Worm (Caenorhabditis elegans) whole organism, dauer: Measurements from ENCODE around the gene ZK1055.6.

Experiments
- unc-62 ChIP-seq: sonication (generic microtip); optimal IDR thresholded peaks from 2 replicates; lab custom pipeline; 2017; ENCODE audit warnings: missing biosample characterization, missing genetic modification reagents, missing genetic modification characterization

Gene ZK1055.6

DNA sequence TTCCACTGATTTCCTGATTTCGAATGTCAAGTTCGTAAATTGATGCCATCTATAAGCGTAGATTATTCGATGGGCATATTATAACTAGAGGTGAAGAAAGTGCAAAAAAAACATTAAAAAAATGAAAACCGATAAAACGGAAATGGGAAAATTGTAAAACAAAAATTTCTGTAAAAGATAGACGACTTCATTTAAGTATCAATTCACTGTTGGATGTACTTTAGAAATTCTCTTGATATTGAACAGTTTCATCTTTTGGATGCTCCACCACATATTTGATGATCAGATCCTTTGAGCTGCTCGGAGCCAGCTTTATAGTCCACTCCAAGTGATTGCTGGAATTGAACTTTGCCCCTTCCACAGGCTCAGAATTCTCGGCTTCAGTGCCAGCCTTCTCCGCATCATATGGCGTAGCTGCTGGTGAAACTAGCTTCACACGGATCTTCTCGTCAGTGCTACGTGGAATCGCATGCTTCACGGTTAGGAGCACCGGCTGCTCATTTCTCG is at the start of gene ZK1055.6:
Gene ZK1055.6 (minus strand): TSS at position 51 of the 507 bp plus-strand sequence.
- no peak for TF ChIP-seq unc-62 (GFP tag; lab: Kevin White, UChicago)

- TF ChIP-seq unc-62 (GFP tag; lab: Kevin White, UChicago) = no peak
Measured at ce11 chrV:6652051-6652450, 49.6 kb upstream of the ZK1055.6 start, which contains the start of gene T10H9.8. Gene T10H9.8, plus strand, starts transcription at chrV:6652351.

DNA sequence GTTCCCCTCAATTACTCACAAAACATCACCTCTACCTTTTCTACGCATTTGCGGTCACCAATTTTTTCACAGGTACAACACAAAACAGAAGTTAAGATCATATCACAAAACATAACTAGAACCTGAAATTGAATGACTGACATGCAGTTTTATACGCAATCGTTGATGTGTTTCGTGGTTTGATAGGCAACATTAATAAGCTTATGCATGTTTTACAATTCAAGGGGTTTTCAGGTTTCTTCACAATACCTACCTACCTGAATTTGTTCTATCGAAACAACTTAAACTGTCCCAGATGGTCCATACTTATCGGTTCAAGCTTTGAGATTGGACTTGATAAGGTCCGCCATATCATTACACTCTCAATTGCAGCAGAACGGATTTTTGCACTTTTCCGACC is 48.1 kb upstream of the ZK1055.6 start:
- no peak for TF ChIP-seq unc-62 (GFP tag; lab: Kevin White, UChicago)

DNA sequence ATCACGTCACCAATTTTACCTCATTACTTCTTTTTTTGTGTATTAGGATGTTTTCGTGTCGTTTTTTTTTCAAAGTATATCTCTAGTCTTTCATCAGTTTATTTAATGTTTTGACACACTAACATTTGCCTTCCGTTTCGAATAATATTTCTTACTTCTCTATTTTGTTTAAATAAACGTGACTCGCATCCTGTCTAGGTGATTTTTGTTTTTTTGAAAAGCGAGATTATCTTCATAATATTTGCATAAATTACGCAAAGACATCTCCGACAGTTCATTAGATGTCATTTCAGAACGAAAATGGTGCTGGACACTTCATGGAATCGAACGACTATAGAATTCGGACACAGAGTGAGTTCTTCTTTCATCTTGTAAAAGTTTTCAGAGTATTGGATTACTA is 46.9 kb upstream of the ZK1055.6 start, which contains the start of gene T10H9.1:
Gene T10H9.1 (plus strand): TSS at position 301 of the 400 bp plus-strand sequence.
- TF ChIP-seq unc-62 (GFP tag; lab: Kevin White, UChicago) = no peak

ce11 chrV:6645810-6646209 is 43.4 kb upstream of the ZK1055.6 start:
- no peak for TF ChIP-seq unc-62 (GFP tag; lab: Kevin White, UChicago)

- no peak for TF ChIP-seq unc-62 (GFP tag; lab: Kevin White, UChicago)
Measured at ce11 chrV:6632925-6633324, 30.5 kb upstream of the ZK1055.6 start, which contains the start of gene scd-2. Gene scd-2, plus strand, starts transcription at chrV:6633225.

DNA sequence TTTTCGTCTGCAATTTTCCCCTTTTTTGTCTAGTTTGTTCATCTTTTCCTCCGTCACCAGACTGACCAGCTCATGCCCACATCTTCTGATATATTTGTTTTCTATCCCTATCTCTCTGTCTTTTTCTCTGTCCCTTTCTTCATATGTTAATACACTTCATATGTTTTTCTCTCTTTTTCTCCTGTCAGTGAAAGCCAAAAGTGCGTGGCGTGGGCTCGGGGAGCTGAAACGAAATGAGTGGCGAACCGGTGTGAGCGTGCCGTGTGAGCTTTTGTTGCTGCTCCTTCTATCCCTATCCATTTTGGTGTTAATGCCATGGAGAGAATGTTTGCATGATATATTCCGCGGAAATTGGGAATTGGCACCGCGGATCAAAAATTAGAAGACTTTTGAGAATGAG is 29.5 kb upstream of the ZK1055.6 start:
- TF ChIP-seq unc-62 (GFP tag; lab: Kevin White, UChicago) = no peak

ce11 chrV:6630769-6631168 is 28.4 kb upstream of the ZK1055.6 start:
- no peak for TF ChIP-seq unc-62 (GFP tag; lab: Kevin White, UChicago)

DNA sequence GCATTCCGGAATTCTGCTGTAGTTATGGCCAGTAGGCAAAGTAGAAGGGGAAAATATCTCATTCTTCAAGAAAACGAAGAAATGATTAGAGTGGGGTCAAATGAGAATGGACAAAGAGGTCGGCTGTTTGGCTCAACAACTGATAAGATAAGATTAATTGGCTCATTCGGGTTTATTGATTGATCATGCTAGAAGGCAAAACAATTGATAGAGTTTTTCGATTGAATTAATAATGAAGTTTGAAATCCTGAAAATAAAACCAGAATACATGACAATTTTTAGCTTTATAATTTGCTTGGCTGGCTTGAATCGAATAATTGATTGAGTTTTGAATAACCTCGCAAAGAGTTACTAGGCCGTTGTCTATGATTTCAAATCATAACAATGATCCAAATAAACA is 23.8 kb upstream of the ZK1055.6 start, which contains the start of gene ppt-1:
Gene ppt-1 (minus strand): TSS at position 101 of the 400 bp plus-strand sequence.
- TF ChIP-seq unc-62 (GFP tag; lab: Kevin White, UChicago) = no peak

ce11 chrV:6621894-6622293 is 19.5 kb upstream of the ZK1055.6 start, which contains the start of gene nhr-37:
Gene nhr-37, plus strand, starts transcription at chrV:6622194.
- no peak for TF ChIP-seq unc-62 (GFP tag; lab: Kevin White, UChicago)

DNA sequence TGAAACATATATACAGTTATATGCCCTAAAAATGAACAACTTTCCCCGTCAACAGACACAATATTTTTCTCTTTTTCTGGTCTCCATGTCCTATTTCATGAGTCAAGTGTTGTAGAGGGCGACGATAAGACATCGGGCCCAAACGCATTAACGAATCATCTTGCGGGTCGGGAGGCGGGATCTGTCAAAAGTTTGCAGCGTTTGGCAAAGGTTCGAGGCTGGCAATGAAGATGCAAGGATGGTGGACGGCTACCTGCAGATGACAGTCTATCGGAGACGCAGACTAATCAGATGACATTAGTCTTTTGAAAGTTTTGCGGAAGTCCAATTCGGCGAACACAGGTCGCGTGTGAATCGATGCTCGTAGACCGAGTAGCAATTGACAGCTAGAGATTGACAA is 18.4 kb upstream of the ZK1055.6 start:
- no peak for TF ChIP-seq unc-62 (GFP tag; lab: Kevin White, UChicago)

ce11 chrV:6616294-6616693 is 13.9 kb upstream of the ZK1055.6 start:
- TF ChIP-seq unc-62 (GFP tag; lab: Kevin White, UChicago) = no peak

- no peak for TF ChIP-seq unc-62 (GFP tag; lab: Kevin White, UChicago)
Measured at ce11 chrV:6614968-6615367, 12.6 kb upstream of the ZK1055.6 start.

DNA sequence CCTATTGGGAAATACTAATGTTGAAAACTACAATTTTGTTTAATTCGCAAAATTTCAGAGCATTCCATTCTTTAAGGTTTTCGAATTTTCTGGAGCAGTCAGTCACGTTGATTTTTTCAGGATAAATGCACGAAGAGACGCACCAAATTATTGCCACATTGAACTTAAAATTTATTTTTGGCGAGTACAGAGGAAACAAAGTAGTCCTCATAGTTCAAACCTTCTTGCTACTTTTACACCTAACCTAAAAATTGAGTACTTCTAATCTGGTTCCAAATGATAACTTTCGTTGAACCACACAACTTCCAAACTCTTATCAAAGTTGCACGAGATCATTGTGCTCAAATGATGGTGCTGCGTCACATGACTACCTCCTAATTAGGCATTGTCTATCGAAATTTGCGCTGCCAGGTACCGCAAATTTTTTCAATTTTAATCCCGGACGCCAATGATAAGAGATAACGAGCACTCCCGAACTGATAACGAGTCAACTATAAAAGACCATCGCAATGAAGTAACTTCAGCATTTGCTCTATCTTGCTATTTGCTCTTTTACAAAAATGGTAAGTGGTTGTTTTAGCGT is 11.8 kb upstream of the ZK1055.6 start, which contains the start of gene cpr-4:
Gene cpr-4 (plus strand): TSS at position 523 of the 583 bp plus-strand sequence.
- no peak for TF ChIP-seq unc-62 (GFP tag; lab: Kevin White, UChicago)

ce11 chrV:6611504-6611903 is 9.1 kb upstream of the ZK1055.6 start:
- no peak for TF ChIP-seq unc-62 (GFP tag; lab: Kevin White, UChicago)

ce11 chrV:6611058-6611457 is 8.7 kb upstream of the ZK1055.6 start, which contains the start of gene gon-14:
Gene gon-14, minus strand, starts transcription at chrV:6611158.
- TF ChIP-seq unc-62 (GFP tag; lab: Kevin White, UChicago) = no peak

DNA sequence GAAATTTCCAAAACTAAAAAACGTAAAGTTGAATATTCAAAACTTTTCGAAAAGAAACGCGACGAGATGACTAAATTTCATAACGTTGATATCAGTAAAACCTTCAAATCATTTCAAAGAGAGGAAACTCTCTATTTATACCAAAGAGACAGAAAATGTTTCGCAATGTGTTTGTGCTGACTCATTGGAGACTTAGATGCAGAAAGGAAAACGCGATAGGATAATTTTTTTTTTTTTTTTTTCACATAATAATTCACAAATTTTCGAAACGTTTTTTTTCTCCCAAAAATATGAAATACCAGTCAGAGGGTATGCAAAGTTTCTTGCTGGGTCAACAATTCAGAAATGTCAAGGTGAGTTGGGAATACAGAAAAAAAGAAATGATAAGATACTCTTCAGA is 3.8 kb upstream of the ZK1055.6 start:
- TF ChIP-seq unc-62 (GFP tag; lab: Kevin White, UChicago) = no peak
